Worm (Caenorhabditis elegans) whole organism, early embryonic: ENCODE measurements around the gene lido-6.

Source experiments
- B0310.2 ChIP-seq: sonication (generic microtip); optimal IDR thresholded peaks from 2 replicates; lab custom pipeline; 2016; ENCODE audit warnings: mild to moderate bottlenecking, missing genetic modification characterization, missing compliant biosample characterization
- F13C5.2 ChIP-seq: sonication (generic microtip); optimal IDR thresholded peaks from 2 replicates; lab custom pipeline; 2017; ENCODE audit warnings: mild to moderate bottlenecking, missing genetic modification characterization, inconsistent platforms, missing compliant biosample characterization
- aly-1 ChIP-seq: sonication (generic microtip); optimal IDR thresholded peaks from 2 replicates; lab custom pipeline; 2016; ENCODE audit warnings: missing genetic modification characterization, missing compliant biosample characterization
- ama-1 ChIP-seq: fragments of 150-350 bp; optimal IDR thresholded peaks from 2 replicates; lab custom pipeline; 2014
- ceh-13 ChIP-seq: fragments of 200-800 bp; sonication (Bioruptor generic); optimal IDR thresholded peaks from 2 replicates; lab custom pipeline; 2018; ENCODE audit warnings: mild to moderate bottlenecking, missing genetic modification characterization, missing compliant biosample characterization
- ceh-36 ChIP-seq: sonication (generic microtip); optimal IDR thresholded peaks from 2 replicates; lab custom pipeline; 2016; ENCODE audit warnings: missing genetic modification characterization, inconsistent platforms, missing compliant biosample characterization
- ets-7 ChIP-seq: sonication (generic microtip); optimal IDR thresholded peaks from 2 replicates; lab custom pipeline; 2016; ENCODE audit warnings: missing genotype, missing genetic modification characterization, missing compliant biosample characterization
- flt-1 ChIP-seq: fragments of 200-800 bp; sonication (Bioruptor generic); IDR thresholded peaks from 2 replicates; pipeline ENCODE4 v1.3.6; 2022; ENCODE audit warnings: missing genetic modification characterization, missing compliant biosample characterization
- hmbx-1 ChIP-seq: sonication (generic microtip); optimal IDR thresholded peaks from 2 replicates; lab custom pipeline; 2016; ENCODE audit warnings: mild to moderate bottlenecking, missing genetic modification characterization, missing compliant biosample characterization
- hmg-4 ChIP-seq: fragments of 200-800 bp; sonication (Bioruptor generic); optimal IDR thresholded peaks from 2 replicates; lab custom pipeline; 2018; ENCODE audit warnings: mild to moderate bottlenecking, missing genetic modification characterization, missing compliant biosample characterization
- hnd-1 ChIP-seq: sonication (generic microtip); optimal IDR thresholded peaks from 2 replicates; lab custom pipeline; 2016; ENCODE audit warnings: missing genetic modification characterization, missing compliant biosample characterization
- pes-1 ChIP-seq: fragments of 200-800 bp; sonication (Bioruptor generic); IDR thresholded peaks from 2 replicates; pipeline ENCODE4 v1.3.6; 2022; ENCODE audit warnings: missing genetic modification reagents, missing genetic modification characterization, missing compliant biosample characterization
- scrt-1 ChIP-seq: fragments of 200-800 bp; sonication (Bioruptor generic); IDR thresholded peaks from 2 replicates; pipeline ENCODE4 v1.3.6; 2022; ENCODE audit warnings: missing genetic modification characterization, missing compliant biosample characterization
- sea-1 ChIP-seq: fragments of 200-800 bp; sonication (Bioruptor generic); conservative IDR thresholded peaks from 2 replicates; pipeline ENCODE4 v1.3.6; 2022; ENCODE audit warnings: missing genetic modification characterization, missing compliant biosample characterization
- tbx-11 ChIP-seq: fragments of 200-800 bp; sonication (Bioruptor generic); IDR thresholded peaks from 2 replicates; pipeline ENCODE4 v1.3.6; 2022; ENCODE audit warnings: missing genetic modification characterization, missing compliant biosample characterization
- tbx-37 ChIP-seq: fragments of 200-800 bp; sonication (Bioruptor generic); conservative IDR thresholded peaks from 2 replicates; pipeline ENCODE4 v1.3.6; 2022; ENCODE audit warnings: missing genetic modification reagents, missing genetic modification characterization, missing compliant biosample characterization
- tra-4 ChIP-seq: sonication (generic microtip); optimal IDR thresholded peaks from 2 replicates; lab custom pipeline; 2017; ENCODE audit warnings: missing genetic modification characterization, missing compliant biosample characterization

The lido-6 gene

DNA sequence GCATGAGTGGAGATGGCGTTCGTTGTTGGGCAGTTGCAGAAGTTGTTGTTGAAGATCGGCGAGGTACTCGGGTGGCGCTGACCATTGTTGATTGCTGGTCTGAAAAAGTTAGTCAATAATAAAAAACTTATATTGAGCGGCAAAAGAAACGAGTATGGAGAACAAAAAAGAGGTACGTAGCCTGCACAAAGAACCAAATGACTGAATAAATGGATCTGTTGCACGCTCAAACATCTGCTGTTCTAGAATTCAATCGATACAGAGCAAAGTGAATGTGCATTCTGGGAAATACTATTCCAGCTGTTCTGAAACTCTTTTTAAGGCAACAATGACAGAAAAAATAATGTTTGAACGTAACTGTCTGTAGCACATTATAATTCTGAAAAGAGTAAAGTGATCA lies 14.3 kb downstream of the lido-6 start, which contains the start of gene lido-2:
TSS of gene lido-2 (minus strand) at position 101 of the 400 bp plus-strand sequence.
- TF ChIP-seq scrt-1 (GFP tag; lab: Robert Waterston, UW) (no peak), sea-1 (GFP tag; lab: Robert Waterston, UW) (no peak), ama-1 (no peak), ceh-36 (tag; lab: Kevin White, UChicago) (no peak), hnd-1 (tag; lab: Kevin White, UChicago) (no peak), tbx-11 (GFP tag; lab: Robert Waterston, UW) (no peak), aly-1 (tag; lab: Kevin White, UChicago) (no peak), tbx-37 (GFP tag; lab: Robert Waterston, UW) (no peak), hmg-4 (no peak)

DNA sequence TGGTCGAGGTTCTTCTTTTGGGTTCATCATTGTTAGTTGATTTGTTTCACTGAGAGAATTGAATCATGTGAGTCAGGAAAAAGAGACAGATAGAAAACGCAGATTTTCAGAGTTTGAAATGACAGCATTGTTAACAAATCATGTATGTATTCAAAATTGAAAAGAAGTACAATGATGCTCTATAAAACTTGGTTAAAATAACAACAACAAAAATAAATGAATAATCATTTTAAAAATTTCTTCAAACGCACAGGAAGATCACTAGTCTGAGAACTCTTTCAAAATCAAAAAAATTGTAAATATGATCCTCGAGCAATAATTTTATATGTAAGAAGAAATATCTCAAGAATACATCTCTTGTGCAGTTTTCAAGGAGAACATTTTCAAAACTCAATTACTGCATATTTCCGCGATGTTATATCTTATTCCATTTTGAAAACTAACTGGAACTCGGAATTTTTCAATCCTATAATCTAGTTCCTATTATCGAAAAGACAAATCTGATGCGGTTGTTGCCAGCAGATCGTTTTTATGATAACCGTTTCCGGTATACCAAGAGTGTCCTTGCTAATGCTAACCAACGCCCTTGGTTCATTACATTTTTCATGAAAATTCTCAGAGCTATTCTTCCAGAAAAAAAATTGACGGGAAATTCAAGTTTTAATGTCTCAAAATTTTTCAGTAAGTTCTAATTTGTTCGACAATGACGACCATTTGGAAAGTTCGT lies 18.3 kb downstream of the lido-6 start, which contains the start of gene lido-1:
TSS of gene lido-1 (minus strand) at position 51 of the 727 bp plus-strand sequence.
- TF ChIP-seq ama-1 (no peak), ets-7 (tag; lab: Kevin White, UChicago) (no peak), B0310.2 (tag; lab: Kevin White, UChicago) (no peak), F13C5.2 (tag; lab: Kevin White, UChicago) (no peak), tbx-37 (GFP tag; lab: Robert Waterston, UW) (no peak), flt-1 (GFP tag; lab: Robert Waterston, UW) (no peak), hmbx-1 (tag; lab: Kevin White, UChicago) (no peak), pes-1 (no peak), ceh-36 (tag; lab: Kevin White, UChicago) (no peak), ceh-13 (GFP tag; lab: Kevin White, UChicago) (no peak), hnd-1 (tag; lab: Kevin White, UChicago) (no peak)

DNA sequence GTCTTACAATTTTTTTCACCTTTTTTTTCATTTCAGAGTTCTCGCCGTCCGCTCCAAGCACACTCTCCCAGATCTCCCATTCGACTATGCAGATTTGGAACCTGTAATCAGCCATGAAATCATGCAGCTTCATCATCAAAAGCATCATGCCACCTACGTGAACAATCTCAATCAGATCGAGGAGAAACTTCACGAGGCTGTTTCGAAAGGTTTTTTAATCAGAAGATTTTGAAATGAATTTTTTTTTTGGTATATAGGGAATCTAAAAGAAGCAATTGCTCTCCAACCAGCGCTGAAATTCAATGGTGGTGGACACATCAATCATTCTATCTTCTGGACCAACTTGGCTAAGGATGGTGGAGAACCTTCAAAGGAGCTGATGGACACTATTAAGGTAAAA lies 21.8 kb downstream of the lido-6 start, which contains the start of gene C08A9.3:
TSS of gene C08A9.3 (minus strand) at position 101 of the 400 bp plus-strand sequence.
- no peak for TF ChIP-seq tbx-11 (GFP tag; lab: Robert Waterston, UW)
- TF ChIP-seq pes-1: no peak
- TF ChIP-seq flt-1 (GFP tag; lab: Robert Waterston, UW): no peak
- no peak for TF ChIP-seq tbx-37 (GFP tag; lab: Robert Waterston, UW)
- no peak for TF ChIP-seq hnd-1 (tag; lab: Kevin White, UChicago)
- TF ChIP-seq ceh-36 (tag; lab: Kevin White, UChicago): no peak
- TF ChIP-seq ceh-13 (GFP tag; lab: Kevin White, UChicago): no peak
- no peak for TF ChIP-seq scrt-1 (GFP tag; lab: Robert Waterston, UW)
- TF ChIP-seq ets-7 (tag; lab: Kevin White, UChicago): no peak
- no peak for TF ChIP-seq sea-1 (GFP tag; lab: Robert Waterston, UW)
- no peak for TF ChIP-seq ama-1

DNA sequence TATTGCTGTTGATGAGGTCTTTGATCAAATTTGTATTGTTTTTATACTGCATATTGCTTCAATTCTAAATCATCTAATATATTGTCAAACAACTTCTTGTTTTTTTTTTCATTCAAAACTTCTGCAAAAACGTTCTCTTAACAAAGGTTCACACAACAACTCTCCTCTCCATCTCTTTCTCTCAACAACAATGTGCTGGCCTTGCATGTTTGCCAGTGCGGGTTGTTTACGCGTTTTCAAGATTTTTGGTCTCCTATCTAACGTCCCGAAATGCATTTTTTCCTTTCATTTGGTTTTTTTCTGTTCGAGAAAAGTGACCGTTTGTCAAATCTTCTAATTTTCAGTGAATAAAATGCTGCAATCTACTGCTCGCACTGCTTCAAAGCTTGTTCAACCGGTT lies 22.6 kb downstream of the lido-6 start, which contains the start of gene sod-3:
TSS of gene sod-3 (plus strand) at position 338 of the 400 bp plus-strand sequence.
- no peak for TF ChIP-seq tbx-37 (GFP tag; lab: Robert Waterston, UW)
- no peak for TF ChIP-seq ceh-13 (GFP tag; lab: Kevin White, UChicago)
- no peak for TF ChIP-seq ama-1
- TF ChIP-seq ets-7 (tag; lab: Kevin White, UChicago): no peak
- TF ChIP-seq tra-4 (tag; lab: Kevin White, UChicago): no peak
- TF ChIP-seq scrt-1 (GFP tag; lab: Robert Waterston, UW): no peak
- TF ChIP-seq tbx-11 (GFP tag; lab: Robert Waterston, UW): no peak
- TF ChIP-seq hnd-1 (tag; lab: Kevin White, UChicago): no peak
- TF ChIP-seq hmg-4: no peak

DNA sequence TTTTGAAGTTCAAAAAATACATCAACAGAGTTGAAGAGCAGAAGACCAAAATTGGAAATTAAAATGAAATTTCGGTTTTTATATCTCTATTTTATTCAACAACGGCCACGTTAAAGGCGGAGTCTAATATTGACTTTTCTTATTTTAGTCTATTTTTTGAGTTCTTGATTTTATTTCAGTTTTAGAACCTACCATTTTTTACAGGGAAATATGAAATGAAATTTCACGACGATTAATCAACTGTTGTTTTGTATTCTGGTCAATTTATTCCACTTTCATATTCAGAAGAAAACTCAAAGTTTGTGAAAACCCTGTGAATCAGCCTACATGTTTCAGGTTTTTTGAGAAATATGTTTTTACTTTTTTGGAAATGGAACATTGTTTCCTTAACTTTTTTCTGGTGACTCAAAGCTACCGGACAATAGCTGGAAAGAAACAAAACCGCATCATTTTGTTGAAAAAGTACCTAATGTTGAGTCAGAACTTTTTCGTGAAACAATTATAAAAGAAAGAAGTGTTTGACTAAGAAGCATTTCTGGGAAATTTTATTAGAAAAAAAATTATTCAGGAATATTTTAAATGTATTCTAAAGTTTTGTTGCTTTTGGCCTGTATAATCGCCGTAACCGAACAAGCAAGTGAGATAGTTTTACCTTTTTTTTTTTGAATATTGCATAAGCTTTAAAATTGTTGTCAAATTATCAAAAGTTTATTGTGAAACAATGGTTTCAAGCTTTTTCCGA lies 34.2 kb downstream of the lido-6 start, which contains the start of the genes irld-23 and C08A9.10:
TSS of gene irld-23 (minus strand) at position 51 of the 742 bp plus-strand sequence.
TSS of gene C08A9.10 (plus strand) at position 545 of the 742 bp plus-strand sequence.
- no peak for TF ChIP-seq ama-1
- TF ChIP-seq ceh-13 (GFP tag; lab: Kevin White, UChicago): no peak
- no peak for TF ChIP-seq tbx-11 (GFP tag; lab: Robert Waterston, UW)
- no peak for TF ChIP-seq hnd-1 (tag; lab: Kevin White, UChicago)
- TF ChIP-seq ceh-36 (tag; lab: Kevin White, UChicago): no peak
- no peak for TF ChIP-seq F13C5.2 (tag; lab: Kevin White, UChicago)
- TF ChIP-seq aly-1 (tag; lab: Kevin White, UChicago): no peak
- TF ChIP-seq scrt-1 (GFP tag; lab: Robert Waterston, UW): no peak
- TF ChIP-seq tra-4 (tag; lab: Kevin White, UChicago): no peak
- no peak for TF ChIP-seq hmbx-1 (tag; lab: Kevin White, UChicago)
- TF ChIP-seq ets-7 (tag; lab: Kevin White, UChicago): no peak
- no peak for TF ChIP-seq pes-1
- no peak for TF ChIP-seq sea-1 (GFP tag; lab: Robert Waterston, UW)
- no peak for TF ChIP-seq flt-1 (GFP tag; lab: Robert Waterston, UW)
- no peak for TF ChIP-seq hmg-4
- TF ChIP-seq B0310.2 (tag; lab: Kevin White, UChicago): no peak
- no peak for TF ChIP-seq tbx-37 (GFP tag; lab: Robert Waterston, UW)

DNA sequence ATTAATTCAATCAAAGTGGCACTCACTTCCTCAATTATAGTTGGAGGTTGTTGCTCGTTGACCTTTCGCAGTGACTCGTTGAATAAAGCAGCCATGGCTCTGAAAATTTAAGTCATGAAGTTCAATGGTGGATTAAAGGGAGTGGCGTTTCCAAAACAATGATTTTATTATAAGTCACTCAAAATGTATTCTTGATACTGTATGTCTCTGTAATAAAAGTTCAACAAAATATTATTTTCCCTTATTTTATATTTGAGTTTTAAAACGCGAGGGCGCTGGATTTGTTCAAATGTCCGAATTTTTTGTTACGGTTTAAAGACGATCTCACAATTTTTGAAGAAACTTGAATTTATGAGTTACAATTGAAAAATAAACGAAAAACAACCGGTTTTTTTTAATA lies 42.9 kb downstream of the lido-6 start, which contains the start of gene C30G4.4:
TSS of gene C30G4.4 (minus strand) at position 101 of the 400 bp plus-strand sequence.
- TF ChIP-seq B0310.2 (tag; lab: Kevin White, UChicago) (no peak), aly-1 (tag; lab: Kevin White, UChicago) (no peak), tbx-37 (GFP tag; lab: Robert Waterston, UW) (no peak), ets-7 (tag; lab: Kevin White, UChicago) (no peak), ceh-13 (GFP tag; lab: Kevin White, UChicago) (no peak), flt-1 (GFP tag; lab: Robert Waterston, UW) (no peak), ceh-36 (tag; lab: Kevin White, UChicago) (no peak), sea-1 (GFP tag; lab: Robert Waterston, UW) (no peak), hmg-4 (no peak), pes-1 (no peak), tra-4 (tag; lab: Kevin White, UChicago) (no peak)
